Worm (Caenorhabditis elegans) whole organism, midembryonic: Measurements from ENCODE around the gene vps-15.

Source experiments
- T22C8.4 ChIP-seq: fragments of 200-800 bp; sonication (Bioruptor generic); IDR thresholded peaks from 2 replicates; pipeline ENCODE4 v1.3.6; 2022; ENCODE audit warnings: missing genetic modification characterization, missing compliant biosample characterization
- cog-1 ChIP-seq: sonication (generic microtip); optimal IDR thresholded peaks from 2 replicates; lab custom pipeline; 2016; ENCODE audit warnings: missing genetic modification characterization, missing compliant biosample characterization
- flt-1 ChIP-seq: fragments of 200-800 bp; sonication (Bioruptor generic); IDR thresholded peaks from 2 replicates; pipeline ENCODE4 v1.3.6; 2022; ENCODE audit warnings: missing genetic modification characterization, missing compliant biosample characterization
- klf-2 ChIP-seq: fragments of 200-800 bp; sonication (Bioruptor generic); conservative IDR thresholded peaks from 2 replicates; pipeline ENCODE4 v1.3.6; 2022; ENCODE audit warnings: missing genetic modification reagents, missing genetic modification characterization, missing compliant biosample characterization
- med-1 ChIP-seq: sonication (generic microtip); optimal IDR thresholded peaks from 2 replicates; lab custom pipeline; 2017; ENCODE audit warnings: missing genetic modification characterization, mild to moderate bottlenecking, missing compliant biosample characterization, antibody characterized with exemption, missing genetic modification reagents; ENCODE audit not compliant: insufficient read depth
- tab-1 ChIP-seq: fragments of 200-800 bp; sonication (Bioruptor generic); IDR thresholded peaks from 2 replicates; pipeline ENCODE4 v1.3.6; 2022; ENCODE audit warnings: missing genetic modification characterization, missing compliant biosample characterization

ce11 chrII:11865644-11866043, 50.0 kb downstream of the vps-15 start, which contains the start of gene K12D12.4:
- TF ChIP-seq med-1 (no peak), flt-1 (GFP tag; lab: Robert Waterston, UW) (no peak), T22C8.4 (GFP tag; lab: Robert Waterston, UW) (no peak), klf-2 (GFP tag; lab: Robert Waterston, UW) (no peak), cog-1 (no peak), tab-1 (GFP tag; lab: Robert Waterston, UW) (no peak)
